Fruit fly (Drosophila melanogaster): ENCODE results near the gene sfl.
A peak's percentile ranks its signal among the peaks of the same experiment; 100 is the strongest.

Gene sfl

dm6 chr3L:6576709-6577108 is 81.2 kb downstream of the sfl start (continued):
- TF ChIP-seq CG10431 (GFP tag; optimal IDR thresholded peaks at IDR 0.05) = no peak
- TF ChIP-seq CG16863 (GFP tag; optimal IDR thresholded peaks at IDR 0.05) = peak; percentile 36
- no peak for TF ChIP-seq CG2116 (GFP tag; optimal IDR thresholded peaks at IDR 0.05)
- peak; percentile 37 for TF ChIP-seq CG15514 (GFP tag; optimal IDR thresholded peaks at IDR 0.05)
- peak; percentile 38 for TF ChIP-seq CG5245 (GFP tag; optimal IDR thresholded peaks at IDR 0.05)
- peak; percentile 48 for TF ChIP-seq CG12659 (GFP tag; optimal IDR thresholded peaks at IDR 0.05)
- no peak for TF ChIP-seq D19B (GFP tag; optimal IDR thresholded peaks at IDR 0.05)
- peak; percentile 22 for TF ChIP-seq Bdp1 (GFP tag; optimal IDR thresholded peaks at IDR 0.05)
- peak; percentile 55 for TF ChIP-seq CoRest (tag; optimal IDR thresholded peaks at IDR 0.05)
- TF ChIP-seq rib (GFP tag; IDR thresholded peaks at IDR 0.05) = no peak
- peak; percentile 59; the same call in 1 of the 2 replicates for TF ChIP-seq CG14014 (GFP tag; IDR thresholded peaks at IDR 0.05)
- peak; percentile 65 for TF ChIP-seq PHDP (tag; optimal IDR thresholded peaks at IDR 0.05)
- TF ChIP-seq dimm (GFP tag; IDR thresholded peaks at IDR 0.05) = peak; percentile 36; the same call in 1 of the 2 replicates
- TF ChIP-seq pb (GFP tag; optimal IDR thresholded peaks at IDR 0.05) = peak; percentile 62
- no peak for TF ChIP-seq Dfd (GFP tag; optimal IDR thresholded peaks at IDR 0.05)
- TF ChIP-seq CG18599 (GFP tag; optimal IDR thresholded peaks at IDR 0.05) = peak; percentile 80
- TF ChIP-seq CG33213 (GFP tag; optimal IDR thresholded peaks at IDR 0.05) = no peak
- 0 out of 2 replicates have a peak, but pooled peaks have one; percentile 28 for TF ChIP-seq CG43689 (GFP tag; IDR thresholded peaks at IDR 0.05)
- peak; percentile 14 for TF ChIP-seq CG13894 (tag; optimal IDR thresholded peaks at IDR 0.05)
- peak; percentile 6 for TF ChIP-seq CG1529 (GFP tag; optimal IDR thresholded peaks at IDR 0.05)
- TF ChIP-seq CG11093 (GFP tag; IDR thresholded peaks at IDR 0.05) = peak; percentile 51; the same call in 1 of the 3 replicates
- TF ChIP-seq CG17568 (GFP tag; optimal IDR thresholded peaks at IDR 0.05) = no peak
- TF ChIP-seq CG10654 (GFP tag; optimal IDR thresholded peaks at IDR 0.05) = peak; percentile 44
- TF ChIP-seq Hmx (GFP tag; optimal IDR thresholded peaks at IDR 0.05) = no peak
- TF ChIP-seq sob (GFP tag; IDR thresholded peaks at IDR 0.05) = peak; percentile 66
- TF ChIP-seq peb (GFP tag; IDR thresholded peaks at IDR 0.05) = no peak
- peak; percentile 13 for TF ChIP-seq Atf-2 (GFP tag; optimal IDR thresholded peaks at IDR 0.05)
- no peak for TF ChIP-seq cas (GFP tag; IDR thresholded peaks at IDR 0.05)
- TF ChIP-seq Dbx (GFP tag; IDR thresholded peaks at IDR 0.05) = peak; percentile 47; the same call in 1 of the 3 replicates
- TF ChIP-seq gcm2 (GFP tag; optimal IDR thresholded peaks at IDR 0.05) = no peak
- TF ChIP-seq Hr78 (GFP tag; optimal IDR thresholded peaks at IDR 0.05) = peak in 1 of 2 experiments; percentile 84
- TF ChIP-seq CG8765 (GFP tag; IDR thresholded peaks at IDR 0.05) = no peak
- no peak for TF ChIP-seq lbe (GFP tag; optimal IDR thresholded peaks at IDR 0.05)
- TF ChIP-seq pzg (GFP tag; optimal IDR thresholded peaks at IDR 0.05) = no peak
- TF ChIP-seq CG4617 (GFP tag; optimal IDR thresholded peaks at IDR 0.05; ENCODE audit: borderline replicate concordance) = no peak
- peak; percentile 46 for TF ChIP-seq Bteb2 (GFP tag; optimal IDR thresholded peaks at IDR 0.05)
- no peak for TF ChIP-seq CG7786 (GFP tag; optimal IDR thresholded peaks at IDR 0.05)
- TF ChIP-seq bowl (GFP tag; IDR thresholded peaks at IDR 0.05) = peak; percentile 54; the same call in 1 of the 2 replicates
- peak; percentile 57 for TF ChIP-seq CG13296 (GFP tag; optimal IDR thresholded peaks at IDR 0.05)
- peak; percentile 70 for TF ChIP-seq Abd-B (GFP tag; optimal IDR thresholded peaks at IDR 0.05)
- TF ChIP-seq CG9797 (GFP tag; optimal IDR thresholded peaks at IDR 0.05) = no peak
- peak; percentile 36 for TF ChIP-seq CG10209 (GFP tag; optimal IDR thresholded peaks at IDR 0.05)
- peak; percentile 68 for TF ChIP-seq CG13424 (tag; optimal IDR thresholded peaks at IDR 0.05)
- TF ChIP-seq CG17802 (tag; optimal IDR thresholded peaks at IDR 0.05) = no peak
- TF ChIP-seq CG17829 (tag; optimal IDR thresholded peaks at IDR 0.05) = no peak
- no peak for TF ChIP-seq wek (GFP tag; optimal IDR thresholded peaks at IDR 0.05)
- TF ChIP-seq CG12219 (GFP tag; optimal IDR thresholded peaks at IDR 0.05) = peak; percentile 68
- TF ChIP-seq CG14667 (GFP tag; IDR thresholded peaks at IDR 0.05) = peak; percentile 37
- no peak for TF ChIP-seq CG7963 (GFP tag; IDR thresholded peaks at IDR 0.05; ENCODE audit: partially characterized antibody)
- TF ChIP-seq ttk (GFP tag; IDR thresholded peaks at IDR 0.05) = peak; percentile 87
